Worm (Caenorhabditis elegans): ENCODE measurements around the gene F52G3.8.

F52G3.8 gene

DNA sequence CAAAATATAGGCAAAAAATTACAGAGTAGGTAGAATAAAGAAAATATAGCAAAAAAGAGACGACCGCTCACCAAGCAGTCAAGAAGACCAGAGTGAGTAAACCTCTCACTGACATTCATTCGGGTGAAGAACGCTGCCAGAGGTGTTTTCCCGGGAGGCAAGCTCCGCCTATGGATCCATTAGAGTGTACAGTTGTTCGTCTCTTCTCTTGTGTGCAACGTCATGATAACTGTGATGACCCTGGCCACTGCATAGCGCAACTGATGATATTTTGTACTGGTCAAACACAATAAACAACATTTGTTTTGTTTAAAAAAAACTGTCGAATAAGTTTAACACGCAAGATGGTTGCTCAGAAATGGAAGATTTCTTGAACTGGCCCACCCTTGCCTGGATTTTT lies at the start of gene F52G3.8:
TSS of gene F52G3.8 (minus strand) at position 101 of the 400 bp plus-strand sequence.
- TF ChIP-seq mbf-1 (tag; optimal IDR thresholded peaks at IDR 0.05): no peak

- TF ChIP-seq alr-1 (tag; optimal IDR thresholded peaks at IDR 0.05) (no peak), nhr-25 (tag; optimal IDR thresholded peaks at IDR 0.05) (no peak), unc-62 (GFP tag; optimal IDR thresholded peaks at IDR 0.05) (no peak), ama-1 (optimal IDR thresholded peaks at IDR 0.05) (no peak), ztf-1 (GFP tag; conservative IDR thresholded peaks at IDR 0.05) (no peak), mdl-1 (tag; optimal IDR thresholded peaks at IDR 0.05) (no peak), nhr-77 (tag; optimal IDR thresholded peaks at IDR 0.05) (no peak), F13H6.1 (tag; optimal IDR thresholded peaks at IDR 0.05) (no peak), skn-1 (tag; optimal IDR thresholded peaks at IDR 0.05) (no peak), unc-39 (tag; optimal IDR thresholded peaks at IDR 0.05) (no peak), nhr-237 (tag; optimal IDR thresholded peaks at IDR 0.05) (no peak), C34F6.9 (tag; optimal IDR thresholded peaks at IDR 0.05) (no peak), lsy-2 (tag; optimal IDR thresholded peaks at IDR 0.05) (peak in 1 of 2 experiments; percentile 24), fos-1 (tag; optimal IDR thresholded peaks at IDR 0.05) (no peak), nhr-129 (tag; optimal IDR thresholded peaks at IDR 0.05) (no peak), sem-4 (tag; optimal IDR thresholded peaks at IDR 0.05) (peak; percentile 1), egl-27 (tag; optimal IDR thresholded peaks at IDR 0.05) (no peak), nhr-6 (tag; optimal IDR thresholded peaks at IDR 0.05) (no peak), ceh-82 (tag; optimal IDR thresholded peaks at IDR 0.05) (no peak), R02D3.7 (tag; optimal IDR thresholded peaks at IDR 0.05) (no peak), peb-1 (tag; optimal IDR thresholded peaks at IDR 0.05) (no peak), ceh-16 (tag; optimal IDR thresholded peaks at IDR 0.05) (no peak), ZK546.5 (tag; optimal IDR thresholded peaks at IDR 0.05) (no peak), zag-1 (tag; optimal IDR thresholded peaks at IDR 0.05) (peak; percentile 20), nhr-21 (tag; optimal IDR thresholded peaks at IDR 0.05) (no peak), nhr-12 (tag; optimal IDR thresholded peaks at IDR 0.05) (no peak), sma-9 (GFP tag; optimal IDR thresholded peaks at IDR 0.05) (peak; percentile 8), sma-9 (tag; optimal IDR thresholded peaks at IDR 0.05) (no peak), nhr-11 (tag; optimal IDR thresholded peaks at IDR 0.05) (no peak), dmd-4 (tag; optimal IDR thresholded peaks at IDR 0.05) (no peak), elt-3 (tag; optimal IDR thresholded peaks at IDR 0.05) (no peak), sma-3 (GFP tag; optimal IDR thresholded peaks at IDR 0.05) (no peak), crh-2 (tag; optimal IDR thresholded peaks at IDR 0.05) (no peak)
These were observed 49.4 kb upstream of the F52G3.8 start for ce11 chrX:17002149-17002548.

DNA sequence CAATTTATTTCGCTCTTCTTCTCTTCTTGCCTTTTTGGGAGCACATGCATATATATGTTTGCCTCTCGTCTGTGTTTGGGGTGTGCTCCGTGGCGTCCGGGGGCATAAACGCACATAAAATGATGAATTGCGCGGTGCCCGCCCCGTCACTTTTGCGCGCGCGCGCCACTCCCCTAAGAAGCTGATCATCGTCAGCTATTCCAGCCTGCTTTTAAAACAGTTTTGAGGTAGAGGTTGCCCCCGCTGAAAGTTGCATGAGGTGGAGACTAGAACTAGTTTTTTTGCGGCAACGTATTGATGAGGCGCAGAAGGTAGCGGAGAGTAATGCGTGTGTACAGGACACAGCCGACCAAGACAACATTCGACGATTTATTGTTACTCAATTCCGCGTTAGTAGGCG lies 46.9 kb upstream of the F52G3.8 start:
- no peak for TF ChIP-seq sma-9 (GFP tag; optimal IDR thresholded peaks at IDR 0.05)
- TF ChIP-seq sma-9 (tag; optimal IDR thresholded peaks at IDR 0.05): no peak
- peak; percentile 11 for TF ChIP-seq mab-5 (tag; optimal IDR thresholded peaks at IDR 0.05)
- TF ChIP-seq nhr-77 (tag; optimal IDR thresholded peaks at IDR 0.05): no peak
- TF ChIP-seq nhr-10 (tag; optimal IDR thresholded peaks at IDR 0.05): no peak
- TF ChIP-seq nhr-6 (tag; optimal IDR thresholded peaks at IDR 0.05): no peak
- TF ChIP-seq mbf-1 (tag; optimal IDR thresholded peaks at IDR 0.05): no peak

ce11 chrX:16998981-16999380 lies 46.2 kb upstream of the F52G3.8 start:
- TF ChIP-seq F13H6.1 (tag; optimal IDR thresholded peaks at IDR 0.05): no peak
- no peak for TF ChIP-seq nhr-23 (tag; optimal IDR thresholded peaks at IDR 0.05)
- TF ChIP-seq elt-3 (tag; optimal IDR thresholded peaks at IDR 0.05): no peak
- TF ChIP-seq unc-55 (GFP tag; optimal IDR thresholded peaks at IDR 0.05): no peak
- TF ChIP-seq mbf-1 (tag; optimal IDR thresholded peaks at IDR 0.05): no peak
- TF ChIP-seq nhr-21 (tag; optimal IDR thresholded peaks at IDR 0.05): no peak
- no peak for TF ChIP-seq snpc-4 (tag; optimal IDR thresholded peaks at IDR 0.05)
- TF ChIP-seq fos-1 (tag; optimal IDR thresholded peaks at IDR 0.05): no peak
- TF ChIP-seq alr-1 (tag; optimal IDR thresholded peaks at IDR 0.05): no peak
- no peak for TF ChIP-seq ama-1 (optimal IDR thresholded peaks at IDR 0.05)
- no peak for TF ChIP-seq lin-13 (GFP tag; optimal IDR thresholded peaks at IDR 0.05)
- TF ChIP-seq mab-5 (tag; optimal IDR thresholded peaks at IDR 0.05): no peak
- no peak for TF ChIP-seq elt-1 (tag; optimal IDR thresholded peaks at IDR 0.05)
- TF ChIP-seq ZK546.5 (tag; optimal IDR thresholded peaks at IDR 0.05): no peak
- TF ChIP-seq dmd-4 (tag; optimal IDR thresholded peaks at IDR 0.05): no peak
- TF ChIP-seq ztf-11 (tag; optimal IDR thresholded peaks at IDR 0.05): no peak
- TF ChIP-seq nhr-129 (tag; optimal IDR thresholded peaks at IDR 0.05): no peak
- no peak for TF ChIP-seq nhr-10 (tag; optimal IDR thresholded peaks at IDR 0.05)
